Fruit fly (Drosophila melanogaster) whole organism, embryonic: ENCODE data around the gene CG13457.

ENCODE experiments used
- Adf1 ChIP-seq: fragments of 200-800 bp; sonication (Bioruptor generic); IDR thresholded peaks from 2 replicates; pipeline ENCODE4 v1.3.6; 2022; ENCODE audit warnings: missing biosample characterization, missing genetic modification characterization
- BEAF-32 ChIP-seq: fragments of 200-800 bp; sonication (Bioruptor generic); optimal IDR thresholded peaks from 3 replicates; lab custom pipeline; 2017; ENCODE audit warnings: missing biosample characterization, missing genetic modification characterization, mild to moderate bottlenecking, moderate library complexity, missing genetic modification reagents
- CG10209 ChIP-seq: fragments of 200-800 bp; sonication (Bioruptor generic); optimal IDR thresholded peaks from 3 replicates; lab custom pipeline; 2017; ENCODE audit warnings: missing biosample characterization, mild to moderate bottlenecking, missing genetic modification characterization, missing genetic modification reagents
- CG10654 ChIP-seq: fragments of 200-800 bp; sonication (Bioruptor generic); optimal IDR thresholded peaks from 2 replicates; lab custom pipeline; 2016; ENCODE audit warnings: missing biosample characterization, missing genetic modification characterization
- CG11723 ChIP-seq: fragments of 200-800 bp; sonication (Bioruptor generic); optimal IDR thresholded peaks from 2 replicates; lab custom pipeline; 2017; ENCODE audit warnings: missing biosample characterization, mild to moderate bottlenecking, missing genetic modification characterization
- CG12391 ChIP-seq: fragments of 200-800 bp; sonication (Bioruptor generic); optimal IDR thresholded peaks from 3 replicates; lab custom pipeline; 2018; ENCODE audit warnings: missing biosample characterization, mild to moderate bottlenecking, missing genetic modification characterization, moderate library complexity
- CG12744 ChIP-seq: fragments of 200-800 bp; sonication (Bioruptor generic); optimal IDR thresholded peaks from 2 replicates; lab custom pipeline; 2016; ENCODE audit warnings: missing biosample characterization, missing genetic modification characterization
- CG15269 ChIP-seq: fragments of 200-800 bp; sonication (Bioruptor generic); optimal IDR thresholded peaks from 2 replicates; lab custom pipeline; 2018; ENCODE audit warnings: missing biosample characterization, mild to moderate bottlenecking, missing genetic modification characterization, moderate library complexity
- CG1529 ChIP-seq: fragments of 200-800 bp; sonication (Bioruptor generic); optimal IDR thresholded peaks from 3 replicates; lab custom pipeline; 2018; ENCODE audit warnings: missing biosample characterization, missing genetic modification characterization
- CG1602 ChIP-seq: fragments of 200-800 bp; sonication (Bioruptor generic); optimal IDR thresholded peaks from 3 replicates; lab custom pipeline; 2016; ENCODE audit warnings: missing biosample characterization, missing genetic modification characterization
- CG17568 ChIP-seq: fragments of 200-800 bp; sonication (Bioruptor generic); optimal IDR thresholded peaks from 2 replicates; lab custom pipeline; 2018; ENCODE audit warnings: missing biosample characterization, mild to moderate bottlenecking, missing genetic modification characterization, moderate library complexity
- CG2678 ChIP-seq: fragments of 200-800 bp; sonication (Bioruptor generic); optimal IDR thresholded peaks from 3 replicates; lab custom pipeline; 2019; ENCODE audit warnings: missing biosample characterization, mild to moderate bottlenecking, missing genetic modification characterization, moderate library complexity
- CG30020 ChIP-seq: fragments of 200-800 bp; optimal IDR thresholded peaks from 2 replicates; lab custom pipeline; 2019; ENCODE audit warnings: missing biosample characterization, mild to moderate bottlenecking, missing genetic modification characterization, moderate library complexity
- CG3407 ChIP-seq: fragments of 200-800 bp; sonication (Bioruptor generic); optimal IDR thresholded peaks from 2 replicates; lab custom pipeline; 2018; ENCODE audit warnings: missing biosample characterization, mild to moderate bottlenecking, missing genetic modification characterization
- CG4617 ChIP-seq: fragments of 200-800 bp; sonication (Bioruptor generic); optimal IDR thresholded peaks from 3 replicates; lab custom pipeline; 2016; ENCODE audit warnings: missing biosample characterization, missing genetic modification characterization, borderline replicate concordance
- CG4820 ChIP-seq: fragments of 200-800 bp; sonication (Bioruptor generic); optimal IDR thresholded peaks from 3 replicates; lab custom pipeline; 2016; ENCODE audit warnings: missing biosample characterization, missing genetic modification characterization
- CG6254 ChIP-seq: fragments of 200-800 bp; sonication (Bioruptor generic); optimal IDR thresholded peaks from 3 replicates; lab custom pipeline; 2017; ENCODE audit warnings: mild to moderate bottlenecking, missing biosample characterization, missing genetic modification reagents, missing genetic modification characterization
- CG6765 ChIP-seq: fragments of 200-800 bp; sonication (Bioruptor generic); optimal IDR thresholded peaks from 3 replicates; lab custom pipeline; 2017; ENCODE audit warnings: missing biosample characterization, mild to moderate bottlenecking, missing genetic modification characterization
- CG6791 ChIP-seq: fragments of 200-800 bp; sonication (Bioruptor generic); IDR thresholded peaks from 3 replicates; pipeline ENCODE4 v1.3.6; 2022; ENCODE audit warnings: missing biosample characterization, missing genetic modification characterization; ENCODE audit not compliant: partially characterized antibody
- CG7963 ChIP-seq: fragments of 200-800 bp; sonication (Bioruptor generic); IDR thresholded peaks from 3 replicates; pipeline ENCODE4 v1.3.6; 2022; ENCODE audit warnings: missing biosample characterization, missing genetic modification characterization; ENCODE audit not compliant: partially characterized antibody
- Chrac-16 ChIP-seq: fragments of 200-800 bp; sonication (Bioruptor generic); optimal IDR thresholded peaks from 3 replicates; lab custom pipeline; 2016; ENCODE audit warnings: missing biosample characterization, missing genetic modification characterization
- Dek ChIP-seq: fragments of 200-800 bp; sonication (Bioruptor generic); optimal IDR thresholded peaks from 3 replicates; lab custom pipeline; 2019; ENCODE audit warnings: missing biosample characterization, mild to moderate bottlenecking, missing genetic modification characterization, moderate library complexity
- Dp ChIP-seq: fragments of 200-800 bp; sonication (Bioruptor generic); optimal IDR thresholded peaks from 2 replicates; lab custom pipeline; 2018; ENCODE audit warnings: missing biosample characterization, mild to moderate bottlenecking, missing genetic modification characterization, moderate library complexity
- Eip74EF ChIP-seq, 2 experiments: fragments of 200-800 bp in 1 of 2; fragments of >200 bp in 1 of 2; sonication (Bioruptor generic) in 1 of 2; optimal IDR thresholded peaks; 2 replicates each; lab custom pipeline; 2017 to 2019; ENCODE audit warnings: missing biosample characterization in 2 of 2, missing genetic modification characterization in 2 of 2, mild to moderate bottlenecking in 1 of 2, moderate library complexity in 1 of 2
- Fer1 ChIP-seq: fragments of 200-800 bp; sonication (Bioruptor generic); optimal IDR thresholded peaks from 2 replicates; lab custom pipeline; 2017; ENCODE audit warnings: missing biosample characterization, mild to moderate bottlenecking, missing genetic modification characterization
- Hand ChIP-seq: fragments of 200-800 bp; sonication (Bioruptor generic); optimal IDR thresholded peaks from 2 replicates; lab custom pipeline; 2017; ENCODE audit warnings: mild to moderate bottlenecking, missing biosample characterization, missing genetic modification reagents, missing genetic modification characterization
- MBD-R2 ChIP-seq: fragments of 200-800 bp; sonication (Bioruptor generic); IDR thresholded peaks from 2 replicates; pipeline ENCODE4 v1.3.6; 2022; ENCODE audit warnings: missing biosample characterization, missing genetic modification characterization
- NfI ChIP-seq: fragments of 200-800 bp; sonication (Bioruptor generic); optimal IDR thresholded peaks from 3 replicates; lab custom pipeline; 2018; ENCODE audit warnings: missing biosample characterization, mild to moderate bottlenecking, missing genetic modification characterization, moderate library complexity
- Scr ChIP-seq: fragments of 200-800 bp; sonication (Bioruptor generic); IDR thresholded peaks from 2 replicates; pipeline ENCODE4 v1.3.6; 2022; ENCODE audit warnings: missing biosample characterization, missing genetic modification characterization; ENCODE audit not compliant: partially characterized antibody
- Sry-β ChIP-seq: fragments of 200-800 bp; sonication (Bioruptor generic); optimal IDR thresholded peaks from 2 replicates; lab custom pipeline; 2018; ENCODE audit warnings: missing biosample characterization, mild to moderate bottlenecking, missing genetic modification characterization, moderate library complexity
- ato ChIP-seq: fragments of 200-800 bp; sonication (Bioruptor generic); IDR thresholded peaks from 2 replicates; pipeline ENCODE4 v1.3.6; 2022; ENCODE audit warnings: missing biosample characterization, missing genetic modification characterization; ENCODE audit not compliant: partially characterized antibody
- chn ChIP-seq: fragments of 200-800 bp; sonication (Bioruptor generic); optimal IDR thresholded peaks from 2 replicates; lab custom pipeline; 2016; ENCODE audit warnings: missing biosample characterization, missing genetic modification characterization
- da ChIP-seq: fragments of 200-800 bp; sonication (Bioruptor generic); optimal IDR thresholded peaks from 2 replicates; lab custom pipeline; 2016; ENCODE audit warnings: missing biosample characterization, missing genetic modification characterization
- ewg ChIP-seq: fragments of 200-800 bp; sonication (Bioruptor generic); optimal IDR thresholded peaks from 3 replicates; lab custom pipeline; 2017; ENCODE audit warnings: mild to moderate bottlenecking, missing biosample characterization, missing genetic modification reagents, missing genetic modification characterization
- gt ChIP-seq: fragments of 200-800 bp; sonication (Bioruptor generic); IDR thresholded peaks from 2 replicates; pipeline ENCODE4 v1.3.6; 2022; ENCODE audit warnings: missing biosample characterization, missing genetic modification characterization
- hbn ChIP-seq: fragments of 200-800 bp; sonication (Bioruptor generic); IDR thresholded peaks from 2 replicates; pipeline ENCODE4 v1.3.6; 2022; ENCODE audit warnings: missing biosample characterization, missing genetic modification characterization; ENCODE audit not compliant: partially characterized antibody
- inv ChIP-seq: fragments of 200-800 bp; sonication (Bioruptor generic); IDR thresholded peaks from 2 replicates; pipeline ENCODE4 v1.3.6; 2022; ENCODE audit warnings: missing biosample characterization, missing genetic modification characterization; ENCODE audit not compliant: partially characterized antibody
- p53 ChIP-seq: fragments of 200-800 bp; sonication (Bioruptor generic); optimal IDR thresholded peaks from 2 replicates; lab custom pipeline; 2016; ENCODE audit warnings: missing biosample characterization, missing genetic modification characterization
- phol ChIP-seq: fragments of 200-800 bp; sonication (Bioruptor generic); optimal IDR thresholded peaks from 3 replicates; lab custom pipeline; 2018; ENCODE audit warnings: missing biosample characterization, mild to moderate bottlenecking, missing genetic modification characterization, moderate library complexity
- pros ChIP-seq: fragments of 200-800 bp; sonication (Bioruptor generic); optimal IDR thresholded peaks from 3 replicates; lab custom pipeline; 2019; ENCODE audit warnings: missing biosample characterization, mild to moderate bottlenecking, missing genetic modification characterization, moderate library complexity
- sens ChIP-seq: fragments of 200-800 bp; sonication (Bioruptor generic); peaks from one replicate; lab custom pipeline; 2016; ENCODE audit warnings: missing biosample characterization, missing genetic modification characterization
- slbo ChIP-seq: fragments of 200-800 bp; sonication (Bioruptor generic); IDR thresholded peaks from 2 replicates; pipeline ENCODE4 v1.3.6; 2022; ENCODE audit warnings: missing biosample characterization, missing genetic modification characterization
- sqz ChIP-seq: fragments of 200-800 bp; sonication (Bioruptor generic); optimal IDR thresholded peaks from 3 replicates; lab custom pipeline; 2018; ENCODE audit warnings: missing biosample characterization, mild to moderate bottlenecking, missing genetic modification characterization
- stwl ChIP-seq: fragments of 200-800 bp; sonication (Bioruptor generic); optimal IDR thresholded peaks from 3 replicates; lab custom pipeline; 2018; ENCODE audit warnings: missing biosample characterization, mild to moderate bottlenecking, missing genetic modification characterization, moderate library complexity
- tin ChIP-seq: fragments of 200-800 bp; sonication (Bioruptor generic); optimal IDR thresholded peaks from 3 replicates; lab custom pipeline; 2016; ENCODE audit warnings: missing biosample characterization, missing genetic modification characterization
- tx ChIP-seq: fragments of 200-800 bp; sonication (Bioruptor generic); optimal IDR thresholded peaks from 2 replicates; lab custom pipeline; 2016; ENCODE audit warnings: missing biosample characterization, missing genetic modification characterization
- unpg ChIP-seq: fragments of 200-800 bp; sonication (Bioruptor generic); optimal IDR thresholded peaks from 3 replicates; lab custom pipeline; 2018; ENCODE audit warnings: missing biosample characterization, mild to moderate bottlenecking, missing genetic modification characterization, moderate library complexity

CG13457 gene

dm6 chr3L:15094589-15095288 is 36.4 kb downstream of the CG13457 start, which contains the start of the genes sstn, Plp and GlyRS (continued):
- TF ChIP-seq unpg, result peak; percentile 8
- TF ChIP-seq tin (GFP tag; lab: Kevin White, UChicago), result peak; percentile 5
- peak; percentile 57 for TF ChIP-seq NfI
- TF ChIP-seq ato (GFP tag; lab: Robert Waterston, UW), result 0 out of 2 replicates have a peak, but pooled peaks have one; percentile 20
- peak; percentile 58; the same call in 1 of the 3 replicates for TF ChIP-seq CG6791
- TF ChIP-seq BEAF-32 (GFP tag; lab: Kevin White, UChicago), result peak; percentile 70
- TF ChIP-seq CG6765, result no peak
- TF ChIP-seq CG1602 (GFP tag; lab: Kevin White, UChicago), result peak; percentile 26
- no peak for TF ChIP-seq chn (GFP tag; lab: Kevin White, UChicago)
- no peak for TF ChIP-seq p53
- peak; percentile 19; the same call in 1 of the 2 replicates for TF ChIP-seq slbo (GFP tag; lab: Robert Waterston, UW)
- TF ChIP-seq stwl (tag; lab: Kevin White, UChicago), result peak; percentile 56
- TF ChIP-seq Sry-β (GFP tag; lab: Kevin White, UChicago), result peak; percentile 95
- peak; percentile 18 for TF ChIP-seq ewg (GFP tag; lab: Kevin White, UChicago)
- peak; percentile 96 for TF ChIP-seq pros
- peak; percentile 50 for TF ChIP-seq CG30020
- TF ChIP-seq CG1529 (GFP tag; lab: Kevin White, UChicago), result peak; percentile 15
- no peak for TF ChIP-seq tx (GFP tag; lab: Kevin White, UChicago)
- no peak for TF ChIP-seq Eip74EF (GFP tag; optimal IDR thresholded peaks at IDR 0.05; lab: Kevin White, UChicago)
- peak; percentile 28 for TF ChIP-seq CG3407 (GFP tag; lab: Kevin White, UChicago)
- no peak for TF ChIP-seq da (GFP tag; lab: Kevin White, UChicago)
- peak; percentile 65 for TF ChIP-seq CG12391
- TF ChIP-seq hbn (GFP tag; lab: Robert Waterston, UW), result peak; percentile 43; the same call in 1 of the 2 replicates
- no peak for TF ChIP-seq CG6254 (GFP tag; lab: Kevin White, UChicago)
- TF ChIP-seq gt (GFP tag; lab: Robert Waterston, UW), result no peak
- TF ChIP-seq CG4617 (GFP tag; lab: Kevin White, UChicago), result peak; percentile 35
- TF ChIP-seq Adf1 (GFP tag; lab: Robert Waterston, UW), result peak; percentile 13; the same call in 1 of the 2 replicates
- peak; percentile 33 for TF ChIP-seq CG15269 (tag; lab: Kevin White, UChicago)
- peak; percentile 29 for TF ChIP-seq CG10654 (GFP tag; lab: Kevin White, UChicago)
- TF ChIP-seq CG17568 (GFP tag; lab: Kevin White, UChicago), result no peak
- peak; percentile 28 for TF ChIP-seq CG4820
- peak; percentile 33 for TF ChIP-seq CG11723 (GFP tag; lab: Kevin White, UChicago)
- TF ChIP-seq Chrac-16 (GFP tag; lab: Kevin White, UChicago), result peak; percentile 38
- TF ChIP-seq Dek, result peak; percentile 24
- TF ChIP-seq Fer1, result peak; percentile 32
- no peak for TF ChIP-seq Hand (GFP tag; lab: Kevin White, UChicago)
- TF ChIP-seq sens (GFP tag; lab: Kevin White, UChicago), result peak; percentile 60
- peak; percentile 13 for TF ChIP-seq sqz (GFP tag; lab: Kevin White, UChicago)
- peak; percentile 47; the same call in 1 of the 2 replicates for TF ChIP-seq MBD-R2 (GFP tag; lab: Robert Waterston, UW)
- TF ChIP-seq Dp (GFP tag; lab: Kevin White, UChicago), result peak; percentile 17
- peak; percentile 39; the same call in 1 of the 3 replicates for TF ChIP-seq CG7963 (GFP tag; lab: Robert Waterston, UW)
- peak; percentile 61 for TF ChIP-seq CG2678 (tag; lab: Kevin White, UChicago)
- TF ChIP-seq CG10209 (GFP tag; lab: Kevin White, UChicago), result peak; percentile 29
- TF ChIP-seq CG12744 (GFP tag; lab: Kevin White, UChicago), result no peak
- peak; percentile 45 for TF ChIP-seq Scr (GFP tag; lab: Robert Waterston, UW)
- TF ChIP-seq phol (tag; lab: Kevin White, UChicago), result peak; percentile 61
- TF ChIP-seq inv, result peak; percentile 49
